Worm (Caenorhabditis elegans) whole organism, mixed stage, embryonic: Measurements from ENCODE around the gene T22F3.7.

Experiments
- lin-13 ChIP-seq: fragments of 150-350 bp; optimal IDR thresholded peaks from 2 replicates; lab custom pipeline; 2014; ENCODE audit warnings: missing biosample characterization, missing genetic modification characterization
- mep-1 ChIP-seq: fragments of 150-350 bp; optimal IDR thresholded peaks from 2 replicates; lab custom pipeline; 2017; ENCODE audit warnings: missing biosample characterization, missing genetic modification reagents, missing genetic modification characterization, inconsistent platforms
- unc-39 ChIP-seq: fragments of 150-350 bp; optimal IDR thresholded peaks from 2 replicates; lab custom pipeline; 2014; ENCODE audit warnings: missing biosample characterization, missing genetic modification characterization

ce11 chrV:3551765-3552164 is 48.7 kb downstream of the T22F3.7 start, which contains the start of gene grl-28:
- TF ChIP-seq unc-39 (tag; lab: Kevin White, UChicago) (no peak), mep-1 (no peak), lin-13 (tag; lab: Kevin White, UChicago) (no peak)
